Fruit fly (Drosophila melanogaster): ENCODE results near the gene CG32052.

dm6 chr3L:9823797-9824196, 37.0 kb downstream of the CG32052 start, which contains the start of gene Ilp5:
- no peak for TF ChIP-seq ovo (GFP tag; optimal IDR thresholded peaks at IDR 0.05)
- no peak for TF ChIP-seq tj (GFP tag; optimal IDR thresholded peaks at IDR 0.05)
- no peak for TF ChIP-seq CG12768 (GFP tag; optimal IDR thresholded peaks at IDR 0.05)
- no peak for TF ChIP-seq Clk (GFP tag; optimal IDR thresholded peaks at IDR 0.05)
- no peak for TF ChIP-seq CG5204 (GFP tag; optimal IDR thresholded peaks at IDR 0.05)
- no peak for TF ChIP-seq CG14711 (tag; optimal IDR thresholded peaks at IDR 0.05)
